Fruit fly (Drosophila melanogaster) whole organism, larva: ENCODE data around the gene CG14196.

Source experiments
- noc ChIP-seq: fragments of 200-800 bp; sonication (Bioruptor generic); optimal IDR thresholded peaks from 3 replicates; lab custom pipeline; 2019; ENCODE audit warnings: missing biosample characterization, mild to moderate bottlenecking, missing genetic modification characterization, moderate library complexity

CG14196 gene

DNA sequence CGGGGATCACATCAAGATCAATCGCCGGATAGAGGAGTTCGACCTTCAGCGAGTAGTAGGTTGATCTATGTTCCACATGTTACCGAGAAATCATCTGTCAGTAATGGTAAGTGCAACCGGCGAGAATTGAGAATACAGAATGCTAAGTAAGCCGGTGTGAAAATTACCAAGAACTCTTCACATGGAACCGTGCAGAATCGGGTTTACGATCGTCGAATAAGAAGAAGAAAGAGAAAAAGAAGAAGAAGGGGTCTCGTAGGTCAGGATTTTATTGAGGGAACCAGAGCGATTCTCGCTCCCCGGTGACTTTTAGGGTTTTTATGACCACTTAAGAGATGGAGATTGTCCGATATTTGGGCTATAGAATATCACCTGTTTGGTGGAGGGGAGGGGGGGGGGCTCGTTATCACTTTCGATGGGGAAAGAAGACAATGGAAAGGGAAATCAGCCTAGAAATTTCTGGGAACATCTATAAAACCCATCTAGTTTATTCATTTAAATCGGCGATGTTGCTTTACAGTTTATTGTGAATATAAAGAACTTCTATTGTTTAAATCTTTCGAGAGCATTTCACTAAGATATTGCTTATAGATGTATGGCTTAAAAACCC lies 20.6 kb downstream of the CG14196 start:
- no peak for TF ChIP-seq noc

DNA sequence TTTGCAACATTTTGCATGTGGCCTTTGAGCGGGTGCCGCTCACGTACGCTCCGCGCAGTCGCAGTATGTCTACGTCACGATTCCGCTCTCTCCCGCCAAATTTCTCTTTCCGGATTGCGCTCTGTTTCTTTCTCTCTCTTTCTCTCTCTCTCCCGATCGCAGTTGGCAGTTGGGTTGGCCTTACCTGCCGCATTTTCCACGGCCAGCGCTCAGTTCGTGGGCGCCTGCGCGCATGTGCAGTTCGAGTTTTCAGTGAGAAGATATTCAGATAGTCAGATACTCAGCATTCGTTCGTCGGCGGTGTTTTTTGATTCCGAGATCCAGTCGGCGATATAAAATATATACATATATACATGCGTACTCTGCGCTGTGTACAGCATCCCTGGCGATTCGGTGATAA lies 21.2 kb downstream of the CG14196 start, which contains the start of gene CG7884:
CG7884 (plus strand) TSS at position 208 of the 400 bp plus-strand sequence.
- no peak for TF ChIP-seq noc

DNA sequence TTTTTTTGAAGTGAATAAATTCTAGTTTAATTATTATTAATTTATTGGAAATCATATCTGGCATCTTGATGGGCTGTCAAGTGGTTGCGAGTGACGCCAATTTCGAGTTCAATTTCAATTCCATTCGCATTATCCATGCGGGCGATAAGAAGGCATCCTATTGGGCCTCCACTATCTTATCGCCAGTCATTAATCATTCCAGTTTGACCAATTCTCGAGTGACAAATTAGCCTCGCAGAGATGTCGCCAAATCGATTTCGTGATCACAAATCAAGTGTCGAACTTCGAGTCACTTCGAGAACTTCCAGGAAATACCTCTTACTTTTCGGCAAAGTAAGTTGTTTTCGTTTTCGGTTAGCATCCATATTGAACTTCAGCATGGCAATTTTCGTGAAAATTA lies 25.0 kb downstream of the CG14196 start:
- peak; percentile 70 for TF ChIP-seq noc

DNA sequence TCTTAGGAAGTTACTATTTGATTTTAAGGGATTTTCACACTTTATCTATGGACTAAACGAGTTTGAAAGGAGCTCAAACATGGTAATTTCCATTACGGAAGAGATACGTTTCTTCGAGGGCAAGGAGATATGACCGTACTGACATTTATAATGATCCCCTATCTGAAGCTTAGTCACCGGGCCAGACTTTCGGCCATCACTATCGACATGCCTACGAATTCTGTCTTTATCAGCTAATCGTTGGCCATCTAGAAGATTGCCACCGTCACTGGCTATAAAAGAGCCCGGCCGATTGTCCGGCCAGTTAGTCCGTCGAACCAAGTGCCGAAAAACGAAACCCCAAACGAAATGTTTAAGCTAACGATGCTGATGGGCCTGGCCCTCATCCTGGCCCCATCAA lies 26.4 kb downstream of the CG14196 start, which contains the start of gene Muc18B:
Muc18B (plus strand) TSS at position 301 of the 400 bp plus-strand sequence.
- TF ChIP-seq noc, result no peak

DNA sequence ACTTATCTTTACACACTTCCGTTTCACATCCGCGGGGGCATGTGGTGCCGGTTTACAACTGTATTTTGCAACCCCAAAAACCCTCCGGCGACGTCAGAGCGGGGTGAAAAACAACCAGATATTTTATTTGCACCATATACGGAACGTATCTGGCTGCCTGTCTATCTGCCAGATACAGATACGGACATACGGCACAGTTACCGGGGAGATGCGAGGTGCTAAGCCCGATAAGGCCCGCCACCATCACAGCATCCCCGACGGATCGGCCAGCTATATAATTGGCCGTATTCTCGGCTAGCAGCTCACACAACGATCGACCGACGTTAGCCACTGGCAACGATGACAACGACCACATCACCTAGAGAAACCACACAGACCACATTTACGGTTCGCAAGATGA lies 28.7 kb downstream of the CG14196 start, which contains the start of gene Mur18B:
Mur18B (plus strand) TSS at position 301 of the 400 bp plus-strand sequence.
- no peak for TF ChIP-seq noc

DNA sequence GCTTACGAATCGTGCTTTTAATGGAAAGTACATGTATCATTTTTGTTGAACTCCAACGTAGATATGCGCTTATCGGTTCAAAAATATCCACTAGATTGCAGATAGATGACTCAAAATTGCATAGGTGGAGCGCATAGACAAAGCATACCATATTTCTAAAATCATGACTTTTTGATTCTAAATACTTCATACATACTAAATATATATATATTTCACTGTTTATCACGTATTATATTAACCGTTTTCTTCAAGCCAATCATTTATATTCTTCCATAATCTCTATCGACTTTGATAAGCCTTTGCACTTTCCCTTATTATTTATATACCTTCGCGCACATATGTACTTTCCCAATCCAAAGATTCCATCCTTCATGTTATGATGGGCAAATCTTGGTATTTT lies 29.7 kb downstream of the CG14196 start, which contains the start of gene CG14195:
CG14195 (minus strand) TSS at position 101 of the 400 bp plus-strand sequence.
- no peak for TF ChIP-seq noc

DNA sequence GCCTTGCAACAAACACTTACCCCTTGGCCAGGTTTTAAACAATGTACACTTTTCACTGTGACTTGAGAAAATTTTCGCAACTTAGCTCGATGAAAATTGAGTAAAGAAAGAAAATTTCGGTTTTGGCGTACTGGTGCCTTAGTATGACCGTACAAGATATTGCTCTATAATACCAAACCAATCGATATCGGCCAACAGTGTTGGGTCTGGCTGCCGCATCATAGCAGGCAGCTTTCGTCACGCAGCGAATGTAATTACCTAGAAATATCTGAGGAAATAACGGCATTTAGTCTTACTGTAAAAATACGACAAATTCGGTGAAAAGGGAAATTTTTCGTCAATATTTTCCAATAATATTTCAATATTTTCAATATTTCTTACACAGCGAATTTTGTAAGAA lies 33.6 kb downstream of the CG14196 start, which contains the start of gene Ulp1:
Ulp1 (minus strand) TSS at position 174 of the 400 bp plus-strand sequence.
- no peak for TF ChIP-seq noc

DNA sequence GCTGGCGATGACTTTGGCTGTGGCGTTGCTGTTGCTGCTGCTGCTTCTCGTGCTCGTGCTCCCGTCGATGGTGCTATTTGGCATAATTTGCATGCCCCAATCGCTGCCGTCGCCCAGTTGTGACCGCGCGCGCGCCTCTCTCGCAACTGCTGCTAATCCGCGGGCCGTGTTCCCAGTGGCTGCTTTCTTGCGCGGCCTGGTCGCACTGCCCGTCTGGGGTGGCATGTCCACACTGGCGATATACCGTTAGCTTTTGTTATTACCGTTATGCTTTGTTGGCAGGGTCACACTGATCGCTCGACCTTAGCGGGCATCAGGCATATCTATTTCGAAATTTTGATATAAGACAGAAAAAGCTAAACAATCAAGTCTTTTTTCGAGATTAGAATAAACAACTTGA lies 40.0 kb downstream of the CG14196 start, which contains the start of gene CG7990:
CG7990 (minus strand) TSS at position 350 of the 400 bp plus-strand sequence.
- TF ChIP-seq noc, result no peak

DNA sequence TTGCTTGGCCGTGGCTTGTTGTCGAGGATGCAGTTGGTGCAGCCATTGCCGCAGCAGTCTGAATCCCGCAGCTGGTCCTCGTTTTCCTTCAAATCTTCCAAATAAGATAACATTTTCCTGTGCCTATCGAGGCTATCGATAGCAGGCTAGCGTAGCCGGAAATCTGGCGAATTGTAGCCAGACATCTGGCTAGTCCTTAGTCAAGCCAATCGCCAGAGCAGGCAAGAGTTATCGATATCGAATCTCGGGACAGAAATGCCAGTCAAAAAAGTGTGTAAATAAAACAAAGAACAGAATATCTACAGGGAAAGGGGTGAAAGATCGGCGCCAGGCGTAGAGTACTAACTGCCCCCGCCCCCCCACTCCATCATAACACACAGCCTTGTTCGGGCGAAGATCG lies 48.3 kb downstream of the CG14196 start, which contains the start of the genes CG7914 and CG14194:
CG7914 (minus strand) TSS at position 113 of the 400 bp plus-strand sequence.
CG14194 (plus strand) TSS at position 220 of the 400 bp plus-strand sequence.
- TF ChIP-seq noc, result no peak

DNA sequence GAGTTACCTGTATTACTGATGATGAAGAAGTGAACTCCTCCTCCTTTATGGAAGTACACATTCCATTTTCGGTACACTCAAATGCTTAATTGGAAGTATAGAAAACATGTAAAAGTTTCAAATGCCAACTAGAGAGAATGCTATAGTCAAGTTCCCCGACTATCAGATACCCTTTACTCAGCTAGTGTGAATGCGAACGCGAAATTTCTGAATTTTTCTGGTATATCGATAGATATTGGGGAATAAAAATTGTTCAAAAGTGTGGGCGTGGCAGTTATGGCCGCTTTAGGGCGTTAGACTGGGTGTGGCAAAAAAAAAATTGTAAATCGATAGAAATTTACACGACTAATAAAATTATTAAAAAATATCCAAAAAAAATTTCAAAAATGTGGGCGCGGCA lies 50.0 kb downstream of the CG14196 start:
- TF ChIP-seq noc, result no peak

DNA sequence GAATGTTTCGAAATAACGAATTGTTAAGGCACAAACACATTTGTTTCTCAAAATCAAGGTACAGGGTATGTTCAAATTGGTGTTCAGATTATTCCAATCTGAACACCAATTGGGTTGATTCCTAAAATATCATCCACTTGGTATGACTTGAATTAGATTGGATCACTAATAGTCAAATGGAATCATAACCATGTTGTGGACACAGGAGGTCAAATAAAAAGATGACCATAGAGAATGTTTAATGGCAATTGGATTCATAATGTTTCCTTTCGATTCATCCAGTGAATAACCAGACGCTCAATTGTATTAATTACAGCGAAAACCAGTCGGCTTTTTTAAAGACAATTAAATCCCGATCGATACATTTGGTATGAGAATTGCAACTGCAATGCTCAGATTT lies 50.6 kb downstream of the CG14196 start:
- TF ChIP-seq noc, result no peak

DNA sequence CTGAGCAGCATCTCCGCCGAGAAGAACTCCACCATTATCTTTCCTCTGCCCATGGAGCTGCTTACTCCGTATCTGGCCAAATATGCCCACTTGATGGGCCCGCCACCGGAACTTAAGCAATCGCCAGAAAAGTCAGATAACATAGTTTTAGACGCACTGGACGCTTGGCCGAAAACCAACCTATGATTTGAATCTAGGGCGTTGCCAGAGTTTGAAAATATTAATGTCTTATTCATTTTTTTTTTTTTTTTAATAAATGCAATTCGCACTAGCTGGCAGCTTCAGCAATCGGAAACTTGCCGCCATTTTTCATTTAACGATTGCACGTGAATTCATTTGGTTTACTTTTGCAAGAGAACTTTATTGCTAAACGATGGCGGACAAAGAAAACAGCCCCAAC lies 51.7 kb downstream of the CG14196 start, which contains the start of gene HP1D3csd:
HP1D3csd (plus strand) TSS at position 312 of the 400 bp plus-strand sequence.
- no peak for TF ChIP-seq noc

DNA sequence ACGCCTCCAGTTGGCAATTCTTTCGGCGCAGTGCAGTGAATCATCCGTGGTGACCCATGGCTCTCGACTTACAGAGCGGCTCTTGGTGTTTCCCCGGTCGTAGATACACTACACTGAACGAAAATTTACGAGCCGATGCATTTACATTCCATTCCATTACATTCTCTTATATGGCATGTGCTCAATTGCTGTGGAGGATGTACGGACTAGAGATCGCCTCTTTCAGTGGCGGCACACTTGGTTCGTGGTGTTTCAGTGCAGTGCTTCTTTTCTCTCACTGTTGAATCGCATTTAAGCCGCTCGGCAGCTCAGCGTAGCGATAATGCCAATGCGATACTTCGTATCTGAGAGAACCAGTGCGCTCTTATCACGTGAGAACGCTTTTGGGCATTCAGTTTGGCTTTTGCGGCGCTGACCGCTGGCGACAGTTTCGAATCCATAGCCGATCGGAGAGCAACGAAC lies 54.0 kb downstream of the CG14196 start, which contains the start of gene Mec2:
Mec2 (plus strand) TSS at position 412 of the 462 bp plus-strand sequence.
- peak; percentile 21 for TF ChIP-seq noc
